Worm (Caenorhabditis elegans) whole organism, early embryonic: ENCODE measurements around the gene grl-25.

ENCODE experiments used
- B0310.2 ChIP-seq: sonication (generic microtip); optimal IDR thresholded peaks from 2 replicates; lab custom pipeline; 2016; ENCODE audit warnings: mild to moderate bottlenecking, missing genetic modification characterization, missing compliant biosample characterization
- F13C5.2 ChIP-seq: sonication (generic microtip); optimal IDR thresholded peaks from 2 replicates; lab custom pipeline; 2017; ENCODE audit warnings: mild to moderate bottlenecking, missing genetic modification characterization, inconsistent platforms, missing compliant biosample characterization
- aly-1 ChIP-seq: sonication (generic microtip); optimal IDR thresholded peaks from 2 replicates; lab custom pipeline; 2016; ENCODE audit warnings: missing genetic modification characterization, missing compliant biosample characterization
- ama-1 ChIP-seq: fragments of 150-350 bp; optimal IDR thresholded peaks from 2 replicates; lab custom pipeline; 2014
- ceh-13 ChIP-seq: fragments of 200-800 bp; sonication (Bioruptor generic); optimal IDR thresholded peaks from 2 replicates; lab custom pipeline; 2018; ENCODE audit warnings: mild to moderate bottlenecking, missing genetic modification characterization, missing compliant biosample characterization
- ceh-36 ChIP-seq: sonication (generic microtip); optimal IDR thresholded peaks from 2 replicates; lab custom pipeline; 2016; ENCODE audit warnings: missing genetic modification characterization, inconsistent platforms, missing compliant biosample characterization
- ets-7 ChIP-seq: sonication (generic microtip); optimal IDR thresholded peaks from 2 replicates; lab custom pipeline; 2016; ENCODE audit warnings: missing genotype, missing genetic modification characterization, missing compliant biosample characterization
- flt-1 ChIP-seq: fragments of 200-800 bp; sonication (Bioruptor generic); IDR thresholded peaks from 2 replicates; pipeline ENCODE4 v1.3.6; 2022; ENCODE audit warnings: missing genetic modification characterization, missing compliant biosample characterization
- hmbx-1 ChIP-seq: sonication (generic microtip); optimal IDR thresholded peaks from 2 replicates; lab custom pipeline; 2016; ENCODE audit warnings: mild to moderate bottlenecking, missing genetic modification characterization, missing compliant biosample characterization
- hmg-4 ChIP-seq: fragments of 200-800 bp; sonication (Bioruptor generic); optimal IDR thresholded peaks from 2 replicates; lab custom pipeline; 2018; ENCODE audit warnings: mild to moderate bottlenecking, missing genetic modification characterization, missing compliant biosample characterization
- hnd-1 ChIP-seq: sonication (generic microtip); optimal IDR thresholded peaks from 2 replicates; lab custom pipeline; 2016; ENCODE audit warnings: missing genetic modification characterization, missing compliant biosample characterization
- pes-1 ChIP-seq: fragments of 200-800 bp; sonication (Bioruptor generic); IDR thresholded peaks from 2 replicates; pipeline ENCODE4 v1.3.6; 2022; ENCODE audit warnings: missing genetic modification reagents, missing genetic modification characterization, missing compliant biosample characterization
- scrt-1 ChIP-seq: fragments of 200-800 bp; sonication (Bioruptor generic); IDR thresholded peaks from 2 replicates; pipeline ENCODE4 v1.3.6; 2022; ENCODE audit warnings: missing genetic modification characterization, missing compliant biosample characterization
- sea-1 ChIP-seq: fragments of 200-800 bp; sonication (Bioruptor generic); conservative IDR thresholded peaks from 2 replicates; pipeline ENCODE4 v1.3.6; 2022; ENCODE audit warnings: missing genetic modification characterization, missing compliant biosample characterization
- tbx-11 ChIP-seq: fragments of 200-800 bp; sonication (Bioruptor generic); IDR thresholded peaks from 2 replicates; pipeline ENCODE4 v1.3.6; 2022; ENCODE audit warnings: missing genetic modification characterization, missing compliant biosample characterization
- tbx-37 ChIP-seq: fragments of 200-800 bp; sonication (Bioruptor generic); conservative IDR thresholded peaks from 2 replicates; pipeline ENCODE4 v1.3.6; 2022; ENCODE audit warnings: missing genetic modification reagents, missing genetic modification characterization, missing compliant biosample characterization
- tra-4 ChIP-seq: sonication (generic microtip); optimal IDR thresholded peaks from 2 replicates; lab custom pipeline; 2017; ENCODE audit warnings: missing genetic modification characterization, missing compliant biosample characterization

The grl-25 gene

DNA sequence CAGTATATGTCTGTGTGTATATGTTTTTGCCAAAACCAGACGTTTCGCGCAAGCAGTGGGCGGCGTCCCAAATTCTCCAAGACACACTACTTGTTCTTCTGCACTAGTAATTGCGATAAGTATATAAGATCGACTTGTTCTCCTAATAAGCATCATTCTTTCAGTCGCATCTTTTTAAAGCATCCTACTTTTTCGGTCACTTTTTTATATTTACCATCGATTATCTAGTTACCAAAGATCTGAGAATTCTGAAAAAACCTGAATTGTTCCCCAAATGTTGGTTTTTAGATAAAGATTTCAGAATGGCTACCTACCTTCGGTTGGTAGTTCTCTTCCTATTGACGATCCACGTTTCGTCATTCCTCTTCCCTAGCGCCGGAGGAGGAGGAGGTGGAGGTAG, at the start of gene grl-25:
Gene grl-25 (plus strand): TSS at position 301 of the 400 bp plus-strand sequence.
- TF ChIP-seq sea-1 (GFP tag; lab: Robert Waterston, UW) = no peak
- no peak for TF ChIP-seq hmg-4 (GFP tag; lab: Kevin White, UChicago)
- no peak for TF ChIP-seq tbx-11 (GFP tag; lab: Robert Waterston, UW)
- TF ChIP-seq pes-1 (GFP tag; lab: Robert Waterston, UW) = no peak
- no peak for TF ChIP-seq hmbx-1 (tag; lab: Kevin White, UChicago)
- TF ChIP-seq ets-7 (tag; lab: Kevin White, UChicago) = no peak
- TF ChIP-seq scrt-1 (GFP tag; lab: Robert Waterston, UW) = no peak
- TF ChIP-seq tra-4 (tag; lab: Kevin White, UChicago) = no peak
- TF ChIP-seq ama-1 = no peak
- no peak for TF ChIP-seq hnd-1 (tag; lab: Kevin White, UChicago)
- no peak for TF ChIP-seq flt-1 (GFP tag; lab: Robert Waterston, UW)
- no peak for TF ChIP-seq tbx-37 (GFP tag; lab: Robert Waterston, UW)
- TF ChIP-seq ceh-13 (GFP tag; lab: Kevin White, UChicago) = no peak
- TF ChIP-seq F13C5.2 (tag; lab: Kevin White, UChicago) = no peak
- TF ChIP-seq aly-1 (tag; lab: Kevin White, UChicago) = no peak

ce11 chrIII:8913469-8913868, 48.6 kb upstream of the grl-25 start, which contains the start of gene trxr-2:
Gene trxr-2 (plus strand): TSS chrIII:8913769.
- TF ChIP-seq tbx-37 (GFP tag; lab: Robert Waterston, UW) = no peak
- TF ChIP-seq ceh-13 (GFP tag; lab: Kevin White, UChicago) = no peak
- no peak for TF ChIP-seq tbx-11 (GFP tag; lab: Robert Waterston, UW)

DNA sequence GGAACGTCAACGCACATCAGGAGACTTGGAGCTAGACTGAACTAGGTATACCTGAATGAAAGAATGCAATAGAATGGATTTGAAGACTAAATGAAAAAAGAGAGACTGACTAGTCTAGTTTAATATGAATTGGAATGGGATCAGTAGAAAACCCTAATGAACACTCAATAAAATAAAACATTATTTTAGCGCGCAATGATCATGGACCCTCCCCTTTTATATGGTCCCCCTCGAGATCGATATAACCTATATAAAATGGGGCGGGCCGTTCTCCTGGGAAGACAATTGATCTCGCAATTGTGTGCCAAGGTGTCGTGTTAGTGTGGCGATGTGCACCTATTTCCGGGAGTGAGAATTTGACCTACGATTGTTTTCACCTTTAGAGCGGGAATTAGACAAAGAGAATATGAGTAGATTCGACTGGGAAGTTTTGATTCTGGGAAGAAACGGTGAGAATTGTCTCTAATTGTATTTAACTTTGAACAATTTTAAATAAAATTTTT, 44.2 kb upstream of the grl-25 start, which contains the start of gene cdc-25.3:
Gene cdc-25.3 (minus strand): TSS at position 51 of the 503 bp plus-strand sequence.
- TF ChIP-seq aly-1 (tag; lab: Kevin White, UChicago) (no peak), hmg-4 (GFP tag; lab: Kevin White, UChicago) (no peak), pes-1 (GFP tag; lab: Robert Waterston, UW) (no peak), scrt-1 (GFP tag; lab: Robert Waterston, UW) (no peak)

DNA sequence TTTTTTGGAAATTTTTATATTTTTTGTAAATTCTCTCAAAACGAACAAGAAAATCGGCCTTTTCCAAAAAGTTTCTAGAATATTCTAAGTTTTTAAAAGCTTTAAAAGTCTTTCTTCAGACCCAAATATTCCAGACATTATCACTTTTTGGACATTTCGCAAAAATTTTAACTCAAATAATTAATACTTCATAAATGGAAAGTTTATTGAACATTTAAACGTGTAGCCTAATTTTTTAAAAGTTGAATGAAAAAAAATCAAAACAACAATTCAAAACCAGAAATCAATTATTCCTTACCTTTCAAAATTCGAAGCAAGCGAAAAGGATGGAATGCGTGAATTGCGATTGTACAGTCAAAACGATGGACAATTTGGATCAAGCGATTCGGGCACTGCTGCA, 42.3 kb upstream of the grl-25 start, which contains the start of gene ZK637.15:
Gene ZK637.15 (plus strand): TSS at position 301 of the 400 bp plus-strand sequence.
- TF ChIP-seq flt-1 (GFP tag; lab: Robert Waterston, UW) (no peak), F13C5.2 (tag; lab: Kevin White, UChicago) (no peak), hmg-4 (GFP tag; lab: Kevin White, UChicago) (no peak), tbx-11 (GFP tag; lab: Robert Waterston, UW) (no peak), tra-4 (tag; lab: Kevin White, UChicago) (no peak), ama-1 (no peak), sea-1 (GFP tag; lab: Robert Waterston, UW) (no peak), scrt-1 (GFP tag; lab: Robert Waterston, UW) (no peak)

- TF ChIP-seq ceh-13 (GFP tag; lab: Kevin White, UChicago) = no peak
Observed at ce11 chrIII:8922061-8922460, 40.0 kb upstream of the grl-25 start.

DNA sequence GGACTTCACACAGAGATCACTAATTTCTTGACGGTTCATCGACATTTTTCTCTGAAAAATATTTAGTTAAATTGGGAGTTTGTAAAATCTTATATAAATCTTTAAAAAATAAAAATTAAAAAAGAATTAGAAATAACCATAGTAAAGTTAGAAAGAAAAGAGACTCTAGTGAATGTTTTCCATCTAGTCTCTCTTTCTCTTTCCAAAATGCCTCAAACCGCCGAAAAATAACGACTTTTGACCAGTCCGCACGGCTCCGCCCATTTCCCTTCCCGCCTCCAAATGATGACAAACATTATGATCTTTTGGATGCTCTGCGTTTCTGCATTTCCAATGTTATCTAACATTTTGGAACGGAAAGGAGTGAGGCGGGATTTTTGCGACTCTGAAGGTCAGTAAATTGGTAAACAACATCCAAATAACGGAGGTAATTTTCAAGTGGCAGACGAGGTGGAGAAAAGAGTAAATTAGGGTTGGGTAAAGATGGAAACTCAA, 38.8 kb upstream of the grl-25 start, which contains the start of gene glb-1:
Gene glb-1 (minus strand): TSS at position 51 of the 495 bp plus-strand sequence.
- no peak for TF ChIP-seq flt-1 (GFP tag; lab: Robert Waterston, UW)

- TF ChIP-seq hmg-4 (GFP tag; lab: Kevin White, UChicago) = no peak
- no peak for TF ChIP-seq ceh-36
- TF ChIP-seq B0310.2 = no peak
- TF ChIP-seq pes-1 (GFP tag; lab: Robert Waterston, UW) = no peak
- TF ChIP-seq F13C5.2 (tag; lab: Kevin White, UChicago) = no peak
- no peak for TF ChIP-seq tbx-37 (GFP tag; lab: Robert Waterston, UW)
- no peak for TF ChIP-seq ceh-13 (GFP tag; lab: Kevin White, UChicago)
- TF ChIP-seq ama-1 = no peak
- TF ChIP-seq sea-1 (GFP tag; lab: Robert Waterston, UW) = no peak
- TF ChIP-seq tra-4 (tag; lab: Kevin White, UChicago) = no peak
- no peak for TF ChIP-seq tbx-11 (GFP tag; lab: Robert Waterston, UW)
- no peak for TF ChIP-seq hnd-1 (tag; lab: Kevin White, UChicago)
- no peak for TF ChIP-seq aly-1 (tag; lab: Kevin White, UChicago)
- no peak for TF ChIP-seq scrt-1 (GFP tag; lab: Robert Waterston, UW)
- no peak for TF ChIP-seq ets-7 (tag; lab: Kevin White, UChicago)
- no peak for TF ChIP-seq hmbx-1 (tag; lab: Kevin White, UChicago)
- no peak for TF ChIP-seq flt-1 (GFP tag; lab: Robert Waterston, UW)
Observed at ce11 chrIII:8923937-8924336, 38.2 kb upstream of the grl-25 start, which contains the start of gene ZK637.12. Gene ZK637.12 (plus strand): TSS chrIII:8924237.

DNA sequence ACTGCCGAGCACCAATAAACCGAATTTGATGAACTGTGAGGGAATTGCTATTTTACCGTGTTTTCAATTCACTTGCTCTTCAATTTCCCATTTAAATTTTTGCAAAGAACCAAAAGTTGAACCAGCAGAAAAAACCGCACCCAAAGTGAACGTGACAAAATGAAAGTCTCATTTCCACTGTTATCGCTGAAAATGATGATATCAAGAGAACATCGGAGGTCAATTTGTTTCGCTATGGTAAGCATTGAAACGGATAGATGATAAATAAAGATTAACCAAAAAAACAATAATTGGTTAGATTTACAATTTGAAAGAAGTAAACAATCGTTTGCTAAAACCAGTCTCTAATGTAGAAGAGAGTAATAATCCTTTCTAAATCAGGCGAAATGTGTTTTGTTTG, 36.6 kb upstream of the grl-25 start:
- TF ChIP-seq tbx-37 (GFP tag; lab: Robert Waterston, UW) = no peak
- TF ChIP-seq sea-1 (GFP tag; lab: Robert Waterston, UW) = no peak
- TF ChIP-seq ceh-13 (GFP tag; lab: Kevin White, UChicago) = no peak
- TF ChIP-seq scrt-1 (GFP tag; lab: Robert Waterston, UW) = no peak
- no peak for TF ChIP-seq pes-1 (GFP tag; lab: Robert Waterston, UW)
- no peak for TF ChIP-seq ets-7 (tag; lab: Kevin White, UChicago)
- no peak for TF ChIP-seq ceh-36
- TF ChIP-seq flt-1 (GFP tag; lab: Robert Waterston, UW) = no peak
- no peak for TF ChIP-seq B0310.2
- no peak for TF ChIP-seq hmg-4 (GFP tag; lab: Kevin White, UChicago)
- TF ChIP-seq aly-1 (tag; lab: Kevin White, UChicago) = no peak
- TF ChIP-seq tbx-11 (GFP tag; lab: Robert Waterston, UW) = no peak
- no peak for TF ChIP-seq tra-4 (tag; lab: Kevin White, UChicago)
- no peak for TF ChIP-seq F13C5.2 (tag; lab: Kevin White, UChicago)
